Fruit fly (Drosophila melanogaster) whole organism, embryonic: ENCODE results near the gene CG42728.
A peak's percentile ranks its signal among the peaks of the same experiment; 100 is the strongest.

Experiments
- BEAF-32 ChIP-seq: fragments of 200-800 bp; sonication (Bioruptor generic); optimal IDR thresholded peaks from 3 replicates; lab custom pipeline; 2017; ENCODE audit warnings: missing biosample characterization, missing genetic modification characterization, mild to moderate bottlenecking, moderate library complexity, missing genetic modification reagents
- Bdp1 ChIP-seq: fragments of 200-800 bp; sonication (Bioruptor generic); optimal IDR thresholded peaks from 3 replicates; lab custom pipeline; 2016; ENCODE audit warnings: missing biosample characterization, missing genetic modification characterization
- Bgb ChIP-seq: fragments of 200-800 bp; sonication (Bioruptor generic); IDR thresholded peaks from 2 replicates; pipeline ENCODE4 v1.3.6; 2022; ENCODE audit warnings: missing biosample characterization, missing genetic modification characterization; ENCODE audit not compliant: partially characterized antibody
- Blimp-1 ChIP-seq: fragments of 200-800 bp; sonication (Bioruptor generic); optimal IDR thresholded peaks from 3 replicates; lab custom pipeline; 2018; ENCODE audit warnings: missing biosample characterization, missing genetic modification characterization, mild to moderate bottlenecking, moderate library complexity, missing genetic modification reagents
- CG10462 ChIP-seq: fragments of 200-800 bp; sonication (Bioruptor generic); optimal IDR thresholded peaks from 2 replicates; lab custom pipeline; 2016; ENCODE audit warnings: missing biosample characterization, missing genetic modification characterization
- CG13775 ChIP-seq: fragments of 200-800 bp; sonication (Bioruptor generic); optimal IDR thresholded peaks from 3 replicates; lab custom pipeline; 2017; ENCODE audit warnings: missing biosample characterization, mild to moderate bottlenecking, missing genetic modification characterization
- CG15011 ChIP-seq: fragments of 200-800 bp; sonication (Bioruptor generic); optimal IDR thresholded peaks from 3 replicates; lab custom pipeline; 2018; ENCODE audit warnings: missing biosample characterization, mild to moderate bottlenecking, missing genetic modification characterization
- CG15601 ChIP-seq: fragments of 200-800 bp; sonication (Bioruptor generic); optimal IDR thresholded peaks from 3 replicates; lab custom pipeline; 2019; ENCODE audit warnings: missing biosample characterization, mild to moderate bottlenecking, missing genetic modification characterization, moderate library complexity
- CG1603 ChIP-seq: fragments of 200-800 bp; sonication (Bioruptor generic); optimal IDR thresholded peaks from 2 replicates; lab custom pipeline; 2019; ENCODE audit warnings: missing biosample characterization, mild to moderate bottlenecking, missing genetic modification characterization, moderate library complexity
- CG17568 ChIP-seq: fragments of 200-800 bp; sonication (Bioruptor generic); optimal IDR thresholded peaks from 2 replicates; lab custom pipeline; 2018; ENCODE audit warnings: missing biosample characterization, mild to moderate bottlenecking, missing genetic modification characterization, moderate library complexity
- CG18011 ChIP-seq: fragments of 200-800 bp; sonication (Bioruptor generic); optimal IDR thresholded peaks from 2 replicates; lab custom pipeline; 2017; ENCODE audit warnings: missing biosample characterization, missing genetic modification characterization, mild to moderate bottlenecking, moderate library complexity, missing genotype
- CG2116 ChIP-seq: fragments of 200-800 bp; sonication (Bioruptor generic); optimal IDR thresholded peaks from 3 replicates; lab custom pipeline; 2018; ENCODE audit warnings: missing biosample characterization, mild to moderate bottlenecking, missing genetic modification characterization
- CG2712 ChIP-seq: fragments of 200-800 bp; optimal IDR thresholded peaks from 3 replicates; lab custom pipeline; 2019; ENCODE audit warnings: missing biosample characterization, mild to moderate bottlenecking, missing genetic modification characterization, moderate library complexity
- CG31388 ChIP-seq: fragments of 200-800 bp; sonication (Bioruptor generic); optimal IDR thresholded peaks from 2 replicates; lab custom pipeline; 2016; ENCODE audit warnings: missing biosample characterization, missing genetic modification characterization
- CG3995 ChIP-seq: fragments of 200-800 bp; sonication (Bioruptor generic); optimal IDR thresholded peaks from 3 replicates; lab custom pipeline; 2016; ENCODE audit warnings: missing biosample characterization, missing genetic modification characterization
- CG4617 ChIP-seq: fragments of 200-800 bp; sonication (Bioruptor generic); optimal IDR thresholded peaks from 3 replicates; lab custom pipeline; 2016; ENCODE audit warnings: missing biosample characterization, missing genetic modification characterization, borderline replicate concordance
- CG5245 ChIP-seq: fragments of 200-800 bp; sonication (Bioruptor generic); optimal IDR thresholded peaks from 3 replicates; lab custom pipeline; 2016; ENCODE audit warnings: missing biosample characterization, missing genetic modification characterization
- CG7963 ChIP-seq: fragments of 200-800 bp; sonication (Bioruptor generic); IDR thresholded peaks from 3 replicates; pipeline ENCODE4 v1.3.6; 2022; ENCODE audit warnings: missing biosample characterization, missing genetic modification characterization; ENCODE audit not compliant: partially characterized antibody
- CG8290 ChIP-seq, 3 experiments: fragments of 200-800 bp; sonication (Bioruptor generic); optimal IDR thresholded peaks; 2 replicates each; lab custom pipeline; 2016 to 2019; ENCODE audit warnings: missing biosample characterization in 3 of 3, missing genetic modification characterization in 3 of 3, mild to moderate bottlenecking in 2 of 3, moderate library complexity in 1 of 3
- CG9797 ChIP-seq: fragments of 200-800 bp; sonication (Bioruptor generic); optimal IDR thresholded peaks from 3 replicates; lab custom pipeline; 2018; ENCODE audit warnings: missing biosample characterization, mild to moderate bottlenecking, missing genetic modification characterization
- CTCF ChIP-seq: fragments of 200-800 bp; sonication (Bioruptor generic); optimal IDR thresholded peaks from 2 replicates; lab custom pipeline; 2017; ENCODE audit warnings: missing biosample characterization, mild to moderate bottlenecking, missing genetic modification characterization, moderate library complexity
- CoRest ChIP-seq: fragments of 200-800 bp; sonication (Bioruptor generic); optimal IDR thresholded peaks from 3 replicates; lab custom pipeline; 2018; ENCODE audit warnings: missing biosample characterization, mild to moderate bottlenecking, missing genetic modification characterization, moderate library complexity
- Doc3 ChIP-seq: fragments of 200-800 bp; sonication (Bioruptor generic); IDR thresholded peaks from 3 replicates; pipeline ENCODE4 v1.3.6; 2022; ENCODE audit warnings: missing biosample characterization, missing genetic modification characterization; ENCODE audit not compliant: partially characterized antibody
- Dp ChIP-seq: fragments of 200-800 bp; sonication (Bioruptor generic); optimal IDR thresholded peaks from 2 replicates; lab custom pipeline; 2018; ENCODE audit warnings: missing biosample characterization, mild to moderate bottlenecking, missing genetic modification characterization, moderate library complexity
- HLH4C ChIP-seq: fragments of 200-800 bp; sonication (Bioruptor generic); IDR thresholded peaks from 3 replicates; pipeline ENCODE4 v1.3.6; 2022; ENCODE audit warnings: missing biosample characterization, missing genetic modification characterization; ENCODE audit not compliant: partially characterized antibody
- HmgZ ChIP-seq: fragments of 200-800 bp; sonication (Bioruptor generic); optimal IDR thresholded peaks from 2 replicates; lab custom pipeline; 2018; ENCODE audit warnings: missing biosample characterization, mild to moderate bottlenecking, missing genetic modification characterization
- Lhr ChIP-seq: fragments of 200-800 bp; sonication (Bioruptor generic); optimal IDR thresholded peaks from 3 replicates; lab custom pipeline; 2017; ENCODE audit warnings: mild to moderate bottlenecking, missing biosample characterization, missing genetic modification reagents, missing genetic modification characterization
- Opbp ChIP-seq: fragments of 200-800 bp; sonication (Bioruptor generic); IDR thresholded peaks from 3 replicates; pipeline ENCODE4 v1.3.6; 2022; ENCODE audit warnings: missing biosample characterization, missing genetic modification characterization; ENCODE audit not compliant: partially characterized antibody
- Six4 ChIP-seq: fragments of 200-800 bp; sonication (Bioruptor generic); optimal IDR thresholded peaks from 2 replicates; lab custom pipeline; 2016; ENCODE audit warnings: missing biosample characterization, missing genetic modification characterization
- Sox100B ChIP-seq: fragments of 200-800 bp; sonication (Bioruptor generic); optimal IDR thresholded peaks from 3 replicates; lab custom pipeline; 2018; ENCODE audit warnings: missing biosample characterization, mild to moderate bottlenecking, missing genetic modification characterization
- Stat92E ChIP-seq, 3 experiments: fragments of >200 bp in 2 of 3; fragments of 200-800 bp in 1 of 3; sonication (Bioruptor generic) in 1 of 3; optimal IDR thresholded peaks; 2 replicates each; lab custom pipeline; 2017 to 2019; ENCODE audit warnings: missing biosample characterization in 3 of 3, missing genetic modification characterization in 3 of 3, mild to moderate bottlenecking in 1 of 3, moderate library complexity in 1 of 3
- bowl ChIP-seq: fragments of 200-800 bp; sonication (Bioruptor generic); IDR thresholded peaks from 2 replicates; pipeline ENCODE4 v1.3.6; 2022; ENCODE audit warnings: missing biosample characterization, missing genetic modification characterization
- btn ChIP-seq: fragments of 200-800 bp; sonication (Bioruptor generic); optimal IDR thresholded peaks from 2 replicates; lab custom pipeline; 2016; ENCODE audit warnings: missing biosample characterization, missing genetic modification characterization
- chinmo ChIP-seq: fragments of 200-800 bp; sonication (Bioruptor generic); IDR thresholded peaks from 4 replicates; pipeline ENCODE4 v1.3.6; 2022; ENCODE audit warnings: missing biosample characterization, missing genetic modification characterization; ENCODE audit not compliant: partially characterized antibody
- crp ChIP-seq, 2 experiments: fragments of 200-800 bp; sonication (Bioruptor generic); optimal IDR thresholded peaks; 2 replicates in 1 of 2; 3 replicates in 1 of 2; lab custom pipeline; 2017; ENCODE audit warnings: missing biosample characterization in 2 of 2, missing genetic modification characterization in 2 of 2, mild to moderate bottlenecking in 1 of 2, moderate library complexity in 1 of 2
- gfzf ChIP-seq: fragments of 200-800 bp; sonication (Bioruptor generic); optimal IDR thresholded peaks from 2 replicates; lab custom pipeline; 2016; ENCODE audit warnings: missing biosample characterization, mild to moderate bottlenecking, missing genetic modification characterization, moderate library complexity
- gsb-n ChIP-seq: fragments of 200-800 bp; sonication (Bioruptor generic); optimal IDR thresholded peaks from 3 replicates; lab custom pipeline; 2018; ENCODE audit warnings: missing biosample characterization, mild to moderate bottlenecking, missing genetic modification characterization
- hbn ChIP-seq: fragments of 200-800 bp; sonication (Bioruptor generic); IDR thresholded peaks from 2 replicates; pipeline ENCODE4 v1.3.6; 2022; ENCODE audit warnings: missing biosample characterization, missing genetic modification characterization; ENCODE audit not compliant: partially characterized antibody
- lmd ChIP-seq: fragments of 200-800 bp; sonication (Bioruptor generic); IDR thresholded peaks from 2 replicates; pipeline ENCODE4 v1.3.6; 2022; ENCODE audit warnings: missing biosample characterization, missing genetic modification characterization
- nerfin-2 ChIP-seq: fragments of 200-800 bp; sonication (Bioruptor generic); IDR thresholded peaks from 2 replicates; pipeline ENCODE4 v1.3.6; 2022; ENCODE audit warnings: missing biosample characterization, missing genetic modification characterization; ENCODE audit not compliant: partially characterized antibody
- pho ChIP-seq: fragments of 200-800 bp; sonication (Bioruptor generic); optimal IDR thresholded peaks from 2 replicates; lab custom pipeline; 2016; ENCODE audit warnings: missing biosample characterization, missing genetic modification characterization
- shn ChIP-seq: fragments of 200-800 bp; sonication (Bioruptor generic); optimal IDR thresholded peaks from 3 replicates; lab custom pipeline; 2016; ENCODE audit warnings: missing biosample characterization, missing genetic modification characterization
- stwl ChIP-seq: fragments of 200-800 bp; sonication (Bioruptor generic); optimal IDR thresholded peaks from 3 replicates; lab custom pipeline; 2018; ENCODE audit warnings: missing biosample characterization, mild to moderate bottlenecking, missing genetic modification characterization, moderate library complexity
- sug ChIP-seq: fragments of 200-800 bp; optimal IDR thresholded peaks from 2 replicates; lab custom pipeline; 2019; ENCODE audit warnings: missing biosample characterization, mild to moderate bottlenecking, missing genetic modification characterization, moderate library complexity
- tx ChIP-seq: fragments of 200-800 bp; sonication (Bioruptor generic); optimal IDR thresholded peaks from 2 replicates; lab custom pipeline; 2016; ENCODE audit warnings: missing biosample characterization, missing genetic modification characterization
- wor ChIP-seq: fragments of 200-800 bp; sonication (Bioruptor generic); IDR thresholded peaks from 2 replicates; pipeline ENCODE4 v1.3.6; 2022; ENCODE audit warnings: missing biosample characterization, missing genetic modification characterization

Gene CG42728

dm6 chr3L:15523806-15524346 is 4.1 kb downstream of the CG42728 start, which contains the start of gene CG7945 (continued):
- peak; percentile 60 for TF ChIP-seq CG1603 (tag; lab: Kevin White, UChicago)
- no peak for TF ChIP-seq CTCF (GFP tag; lab: Kevin White, UChicago)
- TF ChIP-seq CG7963 (GFP tag; lab: Robert Waterston, UW), result peak; percentile 49; the same call in 2 of the 3 replicates
- TF ChIP-seq Six4 (GFP tag; lab: Kevin White, UChicago), result no peak
- TF ChIP-seq CG31388 (GFP tag; lab: Kevin White, UChicago), result no peak
- TF ChIP-seq tx (GFP tag; lab: Kevin White, UChicago), result no peak
- TF ChIP-seq Bdp1 (GFP tag; lab: Kevin White, UChicago), result no peak
- no peak for TF ChIP-seq Sox100B (GFP tag; lab: Kevin White, UChicago)
- TF ChIP-seq BEAF-32, result peak; percentile 65
- peak; percentile 85 for TF ChIP-seq CG2116 (GFP tag; lab: Kevin White, UChicago)
- TF ChIP-seq wor, result no peak
- peak; percentile 70 for TF ChIP-seq CG9797 (GFP tag; lab: Kevin White, UChicago)
- peak; percentile 63 for TF ChIP-seq hbn
- no peak for TF ChIP-seq shn (GFP tag; lab: Kevin White, UChicago)
- TF ChIP-seq Dp (GFP tag; lab: Kevin White, UChicago), result peak; percentile 98
- TF ChIP-seq gfzf (GFP tag; lab: Kevin White, UChicago), result peak; percentile 84
- TF ChIP-seq Lhr (GFP tag; lab: Kevin White, UChicago), result peak; percentile 34
- TF ChIP-seq Blimp-1 (GFP tag; lab: Kevin White, UChicago), result no peak
- TF ChIP-seq Stat92E (GFP tag; optimal IDR thresholded peaks at IDR 0.05; lab: Kevin White, UChicago), result peak in 1 of 3 experiments; percentile 49
- TF ChIP-seq CG15011 (GFP tag; lab: Kevin White, UChicago), result no peak
- peak; percentile 70 for TF ChIP-seq Bgb
- TF ChIP-seq chinmo (GFP tag; lab: Robert Waterston, UW), result 0 out of 4 replicates have a peak, but pooled peaks have one; percentile 54
- peak; percentile 17 for TF ChIP-seq CG17568 (GFP tag; lab: Kevin White, UChicago)
- no peak for TF ChIP-seq CG5245 (GFP tag; lab: Kevin White, UChicago)
- TF ChIP-seq crp (GFP tag; optimal IDR thresholded peaks at IDR 0.05; lab: Kevin White, UChicago), result peak in 1 of 2 experiments; percentile 25
- no peak for TF ChIP-seq CG3995 (GFP tag; lab: Kevin White, UChicago)
- no peak for TF ChIP-seq bowl (GFP tag; lab: Robert Waterston, UW)
- peak; percentile 71; the same call in 2 of the 3 replicates for TF ChIP-seq Opbp (GFP tag; lab: Robert Waterston, UW)
- peak; percentile 70 for TF ChIP-seq gsb-n (tag; lab: Kevin White, UChicago)
- peak; percentile 10 for TF ChIP-seq CoRest (tag; lab: Kevin White, UChicago)
- TF ChIP-seq HLH4C (GFP tag; lab: Robert Waterston, UW), result peak; percentile 78
- peak; percentile 73; the same call in 1 of the 2 replicates for TF ChIP-seq nerfin-2 (GFP tag; lab: Robert Waterston, UW)
- TF ChIP-seq CG10462, result no peak
- TF ChIP-seq CG13775 (GFP tag; lab: Kevin White, UChicago), result no peak
- TF ChIP-seq CG15601 (tag; lab: Kevin White, UChicago), result peak; percentile 53
- TF ChIP-seq pho (GFP tag; lab: Kevin White, UChicago), result no peak
- TF ChIP-seq CG18011 (GFP tag; lab: Kevin White, UChicago), result no peak
- TF ChIP-seq stwl (tag; lab: Kevin White, UChicago), result peak; percentile 87
- peak; percentile 38 for TF ChIP-seq sug (tag; lab: Kevin White, UChicago)
- no peak for TF ChIP-seq lmd (GFP tag; lab: Robert Waterston, UW)
- no peak for TF ChIP-seq CG8290 (GFP tag; optimal IDR thresholded peaks at IDR 0.05; lab: Kevin White, UChicago)
- TF ChIP-seq CG8290 (tag; optimal IDR thresholded peaks at IDR 0.05; lab: Kevin White, UChicago), result peak in 1 of 2 experiments; percentile 23
- peak; percentile 69 for TF ChIP-seq HmgZ
- TF ChIP-seq CG2712, result peak; percentile 29
- TF ChIP-seq Doc3 (GFP tag; lab: Robert Waterston, UW), result peak; percentile 48; the same call in 2 of the 3 replicates
- no peak for TF ChIP-seq btn (GFP tag; lab: Kevin White, UChicago)
- peak; percentile 66 for TF ChIP-seq CG4617 (GFP tag; lab: Kevin White, UChicago)
